Worm (Caenorhabditis elegans): ENCODE data around the gene Y71H2B.11.
"Not testable (repeated sequence)": the region's sequence is repeated elsewhere in the genome, so short reads cannot be mapped to it uniquely, and the experiment has no call there.

DNA sequence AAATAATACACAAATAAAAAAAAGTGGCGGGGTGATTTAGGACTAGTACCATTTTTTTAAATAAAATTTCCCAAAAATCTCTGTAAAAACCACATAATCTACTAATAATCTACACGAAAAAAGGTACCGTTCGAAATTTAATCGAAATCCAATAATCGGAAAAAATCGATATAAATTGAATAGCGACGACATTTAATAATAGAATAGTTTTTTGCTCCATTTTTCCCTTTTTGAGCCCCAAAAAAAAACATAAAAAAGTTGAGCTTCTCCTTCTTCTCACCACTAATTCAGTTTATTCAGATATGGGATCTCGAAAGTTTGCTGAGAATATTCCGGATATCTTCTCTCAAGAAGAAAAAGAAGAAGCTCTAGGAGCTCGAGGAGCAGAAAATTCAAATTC is 3.9 kb downstream of the Y71H2B.11 start, which contains the start of gene Y71H2B.5:
- TF ChIP-seq ztf-4 (tag; optimal IDR thresholded peaks at IDR 0.05); ztf-11 (tag; optimal IDR thresholded peaks at IDR 0.05); mef-2 (tag; optimal IDR thresholded peaks at IDR 0.05); ama-1 (optimal IDR thresholded peaks at IDR 0.05); nhr-237 (tag; optimal IDR thresholded peaks at IDR 0.05): not testable (repeated sequence)
